Worm (Caenorhabditis elegans): ENCODE data around the gene tofu-1.
"Not testable (repeated sequence)": the region's sequence is repeated elsewhere in the genome, so short reads cannot be mapped to it uniquely, and the experiment has no call there.

Gene tofu-1

DNA sequence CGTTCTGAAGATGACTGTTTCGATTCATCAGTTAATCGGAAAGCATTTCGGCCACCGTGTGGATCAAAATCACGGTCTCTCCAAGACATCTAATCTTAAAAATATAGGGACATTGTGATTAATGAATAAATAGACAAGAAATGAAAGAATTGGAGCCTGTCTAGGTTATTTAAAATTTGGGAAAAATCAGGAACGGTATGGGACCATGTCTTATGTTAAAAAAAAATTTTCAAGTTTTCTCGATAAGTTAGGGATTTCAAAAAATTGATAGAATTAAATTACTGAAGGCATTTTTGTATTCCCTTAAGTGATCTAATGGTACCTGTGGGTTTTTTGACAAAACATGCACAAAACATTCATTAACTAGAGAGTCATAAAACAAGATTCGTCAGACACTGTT lies 4.8 kb upstream of the tofu-1 start, which contains the start of gene unc-41:
Gene unc-41 (minus strand): TSS at position 101 of the 400 bp plus-strand sequence.
- no peak for TF ChIP-seq unc-62 (GFP tag; optimal IDR thresholded peaks at IDR 0.05)

DNA sequence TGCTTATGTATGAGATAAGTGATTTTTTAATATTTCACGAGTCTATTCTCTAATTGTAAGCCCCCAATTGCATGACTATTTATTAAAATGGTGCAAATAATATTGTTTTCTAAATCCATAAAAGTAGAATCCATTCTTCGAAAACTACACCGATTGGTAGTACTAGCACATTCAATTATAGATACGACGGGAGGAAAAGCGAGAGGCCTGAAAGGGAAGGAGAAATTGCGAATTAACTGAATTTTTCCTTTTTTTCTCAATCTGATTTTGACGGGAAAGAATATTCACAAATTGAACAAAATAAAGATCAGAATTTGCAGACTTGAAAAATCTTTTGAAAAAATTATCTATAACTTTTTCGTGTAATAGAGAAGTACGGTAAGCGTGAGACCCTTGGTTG lies 3.7 kb upstream of the tofu-1 start:
- no peak for TF ChIP-seq unc-62 (GFP tag; optimal IDR thresholded peaks at IDR 0.05)

DNA sequence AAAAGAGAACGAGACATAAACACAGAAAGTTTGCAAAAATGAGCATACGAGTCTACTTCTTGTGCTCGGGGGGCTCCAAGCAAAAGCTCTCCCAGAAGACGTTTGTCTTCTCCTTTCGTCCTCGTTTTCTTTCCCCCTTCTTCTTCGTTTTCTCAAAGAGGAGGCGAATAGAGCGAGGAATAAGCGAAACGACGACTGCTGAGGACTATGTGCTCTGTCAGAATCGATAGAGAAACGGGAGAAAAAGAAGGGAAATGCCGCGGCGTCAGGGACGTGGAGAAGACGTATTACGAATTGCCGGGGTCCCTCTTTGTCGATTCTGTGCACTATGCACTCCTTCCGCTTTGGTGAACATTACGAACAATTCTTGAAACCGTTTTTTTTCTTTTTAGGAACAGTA lies 2.5 kb upstream of the tofu-1 start:
- TF ChIP-seq unc-62 (GFP tag; optimal IDR thresholded peaks at IDR 0.05), result no peak

DNA sequence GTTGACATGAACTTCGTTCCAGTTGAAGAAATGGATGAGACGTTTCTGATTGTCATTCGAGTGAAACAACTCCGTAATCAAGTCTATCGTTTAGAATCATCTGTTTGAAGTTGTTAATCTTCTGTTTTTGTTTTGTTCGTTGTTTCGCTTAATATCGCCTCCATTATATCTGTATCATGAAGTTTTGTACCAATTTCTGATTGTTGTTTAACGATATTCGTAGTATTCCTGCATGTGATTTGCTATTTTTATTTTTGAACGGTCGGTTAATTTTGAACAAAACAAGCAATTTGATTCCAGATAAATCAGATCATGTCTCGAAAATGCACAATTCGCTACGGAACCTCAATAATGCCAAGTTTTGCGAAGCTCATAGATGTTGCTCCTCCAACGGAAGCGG lies 1.6 kb downstream of the tofu-1 start, which contains the start of gene C27H6.9:
Gene C27H6.9 (plus strand): TSS at position 301 of the 400 bp plus-strand sequence.
- TF ChIP-seq unc-62 (GFP tag; optimal IDR thresholded peaks at IDR 0.05), result no peak

DNA sequence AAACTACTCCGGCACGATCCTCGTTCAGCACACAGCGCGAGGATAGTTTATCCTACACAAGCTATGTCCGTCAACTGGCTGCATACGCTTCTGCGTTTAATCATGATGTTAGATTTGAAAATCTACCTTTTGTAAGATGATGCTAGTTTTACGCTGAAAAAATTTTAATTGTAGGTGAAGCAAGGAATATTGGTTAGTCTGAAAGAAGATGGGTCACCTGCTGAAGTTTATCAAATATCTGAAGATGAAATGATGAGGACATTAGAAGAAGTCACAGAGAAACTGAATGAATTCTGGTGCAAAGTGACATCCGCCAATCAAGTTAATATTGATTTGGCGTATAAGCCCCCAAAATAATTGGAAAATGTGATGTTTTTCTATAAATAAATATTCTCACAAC lies 2.6 kb downstream of the tofu-1 start:
- TF ChIP-seq unc-62 (GFP tag; optimal IDR thresholded peaks at IDR 0.05), result no peak

DNA sequence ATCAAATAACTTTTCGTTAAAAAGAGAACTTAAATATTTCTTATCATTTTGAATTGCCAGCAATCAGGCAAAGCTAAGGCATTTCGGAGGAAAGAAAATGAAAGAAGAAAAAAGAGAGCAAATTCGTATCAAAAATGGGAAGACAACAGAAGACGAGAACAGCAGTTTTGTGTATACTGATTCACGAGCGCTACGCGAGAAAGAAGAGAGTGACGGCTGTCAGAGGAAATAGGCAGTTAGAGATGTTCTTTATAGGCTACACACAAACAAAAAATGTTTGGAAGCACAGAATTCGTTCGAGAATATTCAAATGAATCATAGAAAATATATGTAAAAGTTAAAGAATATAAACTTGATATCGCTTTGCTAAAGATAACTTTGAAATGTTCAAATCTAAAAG lies 3.9 kb downstream of the tofu-1 start:
- TF ChIP-seq unc-62 (GFP tag; optimal IDR thresholded peaks at IDR 0.05), result no peak

DNA sequence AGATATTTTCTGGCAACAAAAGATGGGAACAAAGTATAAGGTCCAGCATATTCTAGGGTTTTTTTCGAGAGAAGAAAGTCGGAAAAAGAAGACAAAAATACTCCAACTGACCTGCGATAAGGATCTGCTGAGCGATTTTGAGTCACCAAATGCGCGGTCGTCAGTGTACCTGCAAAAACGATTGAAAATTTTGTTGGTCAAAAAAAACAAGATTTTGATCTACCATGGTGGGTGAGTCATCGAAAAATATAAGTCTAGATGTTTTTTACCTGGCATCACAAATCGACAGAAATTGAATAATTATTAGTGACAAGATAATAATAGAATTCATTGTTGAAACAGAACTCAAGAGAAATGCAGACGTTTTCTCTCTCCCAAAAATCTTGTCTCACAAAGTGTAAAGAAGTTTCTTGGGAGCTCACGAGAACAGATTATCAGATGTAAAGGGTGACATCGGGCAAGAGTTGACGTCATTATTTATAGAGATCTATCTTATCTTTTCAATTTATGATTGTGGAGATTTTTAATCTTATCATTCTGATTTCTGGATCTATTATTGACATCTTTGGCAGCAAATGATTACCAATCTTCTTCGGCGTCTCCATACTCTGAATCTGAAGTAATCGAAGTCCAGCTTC lies 4.4 kb downstream of the tofu-1 start:
- no peak for TF ChIP-seq unc-62 (GFP tag; optimal IDR thresholded peaks at IDR 0.05)

DNA sequence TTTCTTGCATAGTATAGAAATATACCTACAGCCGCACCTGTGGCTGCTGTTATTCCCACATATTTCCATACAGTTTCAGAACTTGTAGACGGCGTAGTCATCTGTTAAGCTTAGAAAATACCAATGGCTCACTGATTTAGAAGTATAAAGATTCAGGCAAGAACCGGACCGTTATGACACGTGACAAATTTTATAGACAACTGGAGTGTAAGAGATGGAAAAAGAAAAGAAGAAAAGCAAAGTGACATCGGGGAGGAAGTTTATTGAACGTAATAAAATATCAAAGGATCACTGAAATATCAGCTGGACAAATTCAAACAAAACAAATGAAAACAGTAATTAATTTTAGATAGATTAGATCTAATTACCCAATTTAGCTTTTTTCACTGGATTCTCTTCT lies 5.2 kb downstream of the tofu-1 start, which contains the start of gene rmd-2:
Gene rmd-2 (minus strand): TSS at position 101 of the 400 bp plus-strand sequence.
- TF ChIP-seq unc-62 (GFP tag; optimal IDR thresholded peaks at IDR 0.05), result no peak

DNA sequence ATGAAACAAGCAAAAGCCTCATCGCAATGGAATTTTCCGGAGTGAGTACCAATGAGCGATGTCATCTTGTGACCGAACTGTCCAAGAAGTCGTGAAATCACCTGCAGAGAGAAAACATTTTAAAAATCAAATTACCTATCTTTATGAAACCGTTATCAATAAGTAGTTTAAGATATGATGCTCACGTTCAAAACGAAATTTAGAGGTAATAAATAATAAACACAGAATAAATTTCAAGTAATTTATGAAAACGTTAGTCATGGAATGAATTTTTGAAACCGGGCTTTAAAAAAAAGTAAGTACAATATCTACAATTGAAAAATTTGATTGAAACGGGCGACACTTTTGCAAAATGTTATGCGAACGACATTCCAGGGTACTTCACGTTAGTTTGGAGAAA lies 6.7 kb downstream of the tofu-1 start, which contains the start of gene C27H6.8:
Gene C27H6.8 (minus strand): TSS at position 101 of the 400 bp plus-strand sequence.
- TF ChIP-seq unc-62 (GFP tag; optimal IDR thresholded peaks at IDR 0.05), result no peak

DNA sequence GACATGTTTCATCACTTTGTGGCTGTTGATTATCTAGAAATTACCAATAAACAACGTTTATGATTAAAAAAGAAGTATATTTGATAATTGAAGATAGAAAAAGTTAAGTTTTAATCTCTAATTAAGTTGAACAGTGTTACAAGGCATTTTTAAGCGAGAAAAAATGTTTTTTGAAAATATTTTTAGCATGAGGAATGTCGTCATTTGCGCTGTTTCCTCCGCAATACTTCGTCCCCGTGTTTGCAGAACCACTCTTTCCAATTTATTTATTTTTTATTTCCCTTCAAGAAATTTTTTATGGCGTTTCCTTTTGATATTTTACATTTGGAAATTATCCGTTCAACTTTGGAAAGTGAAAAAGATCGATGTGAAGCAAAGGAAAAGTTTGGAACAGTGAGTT lies 10.7 kb downstream of the tofu-1 start, which contains the start of the genes rde-1 and trpp-6:
Gene rde-1 (minus strand): TSS at position 33 of the 400 bp plus-strand sequence.
Gene trpp-6 (plus strand): TSS at position 286 of the 400 bp plus-strand sequence.
- no peak for TF ChIP-seq unc-62 (GFP tag; optimal IDR thresholded peaks at IDR 0.05)

DNA sequence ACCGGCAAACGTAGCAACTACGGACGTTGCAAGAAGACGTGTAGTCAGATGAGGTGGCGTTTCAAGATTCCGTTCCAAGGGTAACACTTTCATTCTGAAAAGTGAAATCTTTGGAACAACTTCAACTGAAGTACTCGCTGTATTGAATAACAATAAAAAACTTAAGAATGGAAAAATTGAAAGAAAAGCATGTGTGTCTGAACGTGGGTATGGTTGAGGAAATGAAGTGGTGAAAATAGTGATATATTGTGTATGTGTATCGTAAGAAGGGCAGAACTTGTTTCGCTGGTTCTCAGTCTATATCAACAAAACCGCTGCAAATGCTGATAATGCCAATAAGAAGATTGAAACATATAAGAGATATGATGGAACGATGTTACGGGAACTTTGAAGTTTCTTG lies 14.8 kb downstream of the tofu-1 start, which contains the start of gene K08H10.6:
Gene K08H10.6 (minus strand): TSS at position 101 of the 400 bp plus-strand sequence.
- TF ChIP-seq unc-62 (GFP tag; optimal IDR thresholded peaks at IDR 0.05), result no peak

DNA sequence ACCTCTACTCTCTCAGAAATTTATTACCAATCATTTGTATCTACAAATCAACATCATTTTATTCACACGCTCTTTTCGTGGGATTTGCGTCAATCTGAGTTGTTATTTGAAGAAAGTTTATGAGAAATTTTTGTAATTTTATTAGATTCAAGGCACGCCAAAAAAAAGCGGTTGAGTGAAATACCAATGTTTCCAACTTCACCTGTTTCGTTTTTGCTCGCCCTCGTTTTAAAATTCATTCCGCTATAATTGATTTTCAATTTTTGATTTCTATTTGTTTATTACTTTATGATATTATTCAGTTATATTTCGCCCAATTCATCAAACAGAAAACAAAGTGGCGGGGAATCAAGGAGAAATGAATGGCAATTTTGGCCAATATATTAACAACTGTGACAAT lies 19.8 kb downstream of the tofu-1 start, which contains the start of gene K08H10.10:
Gene K08H10.10 (plus strand): TSS at position 301 of the 400 bp plus-strand sequence.
- TF ChIP-seq unc-62 (GFP tag; optimal IDR thresholded peaks at IDR 0.05), result no peak

DNA sequence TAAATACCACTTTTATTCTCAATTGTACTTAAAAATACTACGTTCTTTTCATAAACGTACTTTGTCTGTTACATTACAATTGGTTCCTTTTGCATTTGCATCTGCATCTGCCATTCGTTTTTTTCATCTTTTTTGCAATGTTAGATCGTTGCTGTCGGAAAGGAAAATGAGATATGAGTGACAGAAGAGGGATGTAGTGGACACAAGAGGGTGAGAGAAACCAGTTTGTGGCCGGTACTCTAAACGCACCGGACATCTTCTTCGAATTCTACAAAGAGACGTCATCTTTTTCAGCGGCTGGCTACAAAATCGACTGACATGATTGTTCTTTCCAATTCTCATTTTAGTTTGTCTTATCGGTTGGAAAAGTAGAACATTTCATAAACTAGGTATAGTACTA lies 21.8 kb downstream of the tofu-1 start:
- no peak for TF ChIP-seq unc-62 (GFP tag; optimal IDR thresholded peaks at IDR 0.05)

DNA sequence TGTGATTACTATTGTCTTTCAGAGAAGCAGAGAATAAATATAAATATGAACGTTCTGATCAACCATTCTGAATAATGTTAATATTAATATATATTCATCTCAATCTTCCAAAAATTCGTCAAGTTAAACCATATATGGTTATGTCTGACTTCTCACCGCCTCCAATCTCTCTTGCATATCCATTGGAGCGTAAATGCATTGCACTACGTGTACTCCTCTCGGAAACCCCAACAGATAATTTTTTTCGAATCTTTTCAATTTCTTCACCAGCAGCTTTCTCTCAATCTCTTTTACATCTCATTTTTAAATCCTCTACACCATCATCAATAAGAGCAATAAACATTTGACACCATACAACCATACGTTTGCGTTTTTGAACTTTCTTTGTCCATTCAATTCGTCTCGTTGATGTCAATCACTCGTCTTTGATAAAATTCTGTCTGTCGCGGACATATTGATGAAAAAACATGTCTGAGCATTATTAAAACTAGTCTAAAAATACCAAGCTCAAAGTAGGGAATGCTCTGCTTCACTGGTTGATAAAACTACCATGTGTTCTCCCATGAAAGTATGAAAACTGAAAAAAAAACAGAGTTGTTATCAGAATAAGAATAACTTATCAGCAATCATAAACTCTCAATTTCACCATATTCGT lies 22.5 kb downstream of the tofu-1 start:
- TF ChIP-seq unc-62 (GFP tag; optimal IDR thresholded peaks at IDR 0.05), result no peak

DNA sequence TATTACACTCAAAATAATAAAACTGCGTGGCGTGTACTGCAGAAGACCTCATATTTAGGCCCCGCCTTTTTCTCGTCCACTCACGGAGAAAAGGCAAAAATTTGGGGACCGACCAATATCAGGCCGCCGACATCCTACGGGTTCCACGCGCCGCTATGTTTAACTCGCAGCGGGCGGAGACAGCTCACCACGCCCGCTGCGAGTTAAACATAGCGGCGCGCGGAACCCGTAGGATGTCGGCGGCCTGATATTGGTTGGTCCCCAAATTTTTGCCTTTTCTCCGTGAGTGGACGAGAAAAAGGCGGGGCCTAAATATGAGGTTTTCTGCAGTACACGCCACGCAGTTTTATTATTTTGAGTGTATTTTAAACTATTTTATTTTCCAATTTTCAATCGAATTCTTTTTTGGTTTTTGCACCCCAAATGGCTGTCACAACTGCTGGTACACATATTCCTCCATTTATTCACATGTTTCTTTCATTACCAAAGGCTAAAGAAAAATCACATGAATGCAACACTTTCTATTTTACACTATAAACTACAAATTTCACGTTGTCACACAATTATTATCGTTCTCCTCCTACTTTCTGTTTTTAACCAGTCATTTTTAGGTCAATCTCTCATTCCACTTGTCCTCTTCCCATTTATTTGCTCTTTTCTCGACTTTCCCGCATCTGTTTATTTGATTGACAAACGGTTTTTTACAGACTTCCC lies 23.3 kb downstream of the tofu-1 start, which contains the start of gene uda-1:
Gene uda-1 (plus strand): TSS at position 708 of the 714 bp plus-strand sequence.
- TF ChIP-seq unc-62 (GFP tag; optimal IDR thresholded peaks at IDR 0.05), result not testable (repeated sequence)

DNA sequence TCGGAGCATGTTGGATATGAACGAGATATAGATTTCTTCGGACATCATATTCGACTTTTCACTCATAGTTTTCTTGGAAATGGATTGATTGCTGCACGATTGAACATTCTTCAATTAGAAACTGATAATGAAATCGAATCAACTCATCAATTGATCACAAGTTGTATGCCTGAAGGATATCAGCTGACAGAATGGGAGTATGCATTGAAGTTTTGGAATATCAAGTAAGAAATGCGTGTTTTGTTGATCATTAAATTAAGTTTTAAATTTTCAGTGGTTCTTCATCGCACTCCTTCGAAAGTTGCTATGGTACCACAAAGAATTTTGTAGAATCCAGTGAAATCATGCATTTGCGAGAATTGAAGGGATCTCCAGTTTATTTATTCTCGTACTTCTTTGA lies 25.4 kb downstream of the tofu-1 start:
- no peak for TF ChIP-seq unc-62 (GFP tag; optimal IDR thresholded peaks at IDR 0.05)
